Fruit fly (Drosophila melanogaster): ENCODE results near the gene Mettl14.
A peak's percentile ranks its signal among the peaks of the same experiment; 100 is the strongest.

Mettl14 gene

DNA sequence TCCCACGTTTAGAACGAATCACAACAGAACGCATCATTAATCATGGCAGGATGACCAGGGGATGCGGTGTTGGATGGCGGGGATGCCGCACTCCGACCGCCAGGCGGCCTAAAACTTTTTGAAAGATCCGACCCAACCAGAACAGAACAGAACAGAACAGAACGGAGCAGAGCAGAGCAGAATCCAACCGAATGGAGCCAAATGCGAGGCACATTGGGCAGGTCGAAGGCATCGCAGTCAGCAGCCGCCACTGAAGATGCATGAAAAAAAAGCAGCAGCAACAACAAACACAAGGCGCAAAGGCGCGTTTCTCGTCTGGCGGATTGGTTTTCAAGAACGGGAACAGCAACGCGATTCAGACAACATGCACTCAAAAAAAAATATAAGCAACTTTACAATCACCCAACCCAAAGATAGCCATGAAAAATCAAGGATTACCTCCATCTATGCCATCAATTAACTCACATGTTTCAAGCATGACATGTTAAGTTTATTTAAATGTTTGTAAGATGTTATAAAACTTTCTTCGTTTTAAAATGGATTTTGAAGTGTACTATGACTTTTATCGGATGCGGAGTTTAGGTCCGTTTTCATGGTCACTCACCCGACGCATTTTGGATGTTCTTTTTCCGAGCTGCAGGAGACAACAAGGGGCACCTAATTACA, 28.7 kb upstream of the Mettl14 start (continued):
- TF ChIP-seq CG5180 (GFP tag; optimal IDR thresholded peaks at IDR 0.05) (no peak), mirr (GFP tag; optimal IDR thresholded peaks at IDR 0.05) (no peak), CG3838 (GFP tag; optimal IDR thresholded peaks at IDR 0.05) (peak; percentile 21), CG10431 (GFP tag; optimal IDR thresholded peaks at IDR 0.05) (peak; percentile 7), NK7.1 (GFP tag; optimal IDR thresholded peaks at IDR 0.05) (no peak), Ada2b (GFP tag; IDR thresholded peaks at IDR 0.05) (no peak), Mrtf (GFP tag; IDR thresholded peaks at IDR 0.05) (no peak), ttk (GFP tag; IDR thresholded peaks at IDR 0.05) (0 out of 2 replicates have a peak, but pooled peaks have one; percentile 15), Camta (GFP tag; optimal IDR thresholded peaks at IDR 0.05) (peak; percentile 60), tna (GFP tag; IDR thresholded peaks at IDR 0.05; ENCODE audit: partially characterized antibody) (no peak), unc-4 (GFP tag; IDR thresholded peaks at IDR 0.05; ENCODE audit: partially characterized antibody) (no peak), wor (GFP tag; IDR thresholded peaks at IDR 0.05) (no peak; the same call in 1 of the 2 replicates), bigmax (GFP tag; optimal IDR thresholded peaks at IDR 0.05) (no peak), Dad (GFP tag; optimal IDR thresholded peaks at IDR 0.05) (peak; percentile 52), CG10543 (GFP tag; optimal IDR thresholded peaks at IDR 0.05) (no peak), CG12155 (GFP tag; optimal IDR thresholded peaks at IDR 0.05) (peak; percentile 48), amos (GFP tag; IDR thresholded peaks at IDR 0.05; ENCODE audit: partially characterized antibody) (no peak), Oaz (GFP tag; IDR thresholded peaks at IDR 0.05) (no peak), Ssrp (tag; optimal IDR thresholded peaks at IDR 0.05) (peak; percentile 75), CG12391 (tag; optimal IDR thresholded peaks at IDR 0.05) (peak; percentile 80), kay (GFP tag; optimal IDR thresholded peaks at IDR 0.05) (no peak), slp2 (GFP tag; optimal IDR thresholded peaks at IDR 0.05) (peak; percentile 35), CG11093 (GFP tag; IDR thresholded peaks at IDR 0.05) (no peak), CG31224 (GFP tag; IDR thresholded peaks at IDR 0.05) (no peak), CG17385 (GFP tag; optimal IDR thresholded peaks at IDR 0.05) (peak; percentile 44), grn (GFP tag; optimal IDR thresholded peaks at IDR 0.05) (peak; percentile 23), nerfin-1 (tag; optimal IDR thresholded peaks at IDR 0.05) (peak; percentile 59), CG6175 (GFP tag; IDR thresholded peaks at IDR 0.05) (no peak), lmd (GFP tag; IDR thresholded peaks at IDR 0.05) (peak; percentile 63), cg (GFP tag; optimal IDR thresholded peaks at IDR 0.05) (no peak), gcm2 (GFP tag; optimal IDR thresholded peaks at IDR 0.05) (no peak), CG7987 (GFP tag; optimal IDR thresholded peaks at IDR 0.05) (no peak), zen2 (GFP tag; IDR thresholded peaks at IDR 0.05; ENCODE audit: partially characterized antibody) (no peak), CG1832 (GFP tag; optimal IDR thresholded peaks at IDR 0.05) (no peak), CG32767 (GFP tag; IDR thresholded peaks at IDR 0.05) (no peak), kni (GFP tag; optimal IDR thresholded peaks at IDR 0.05) (no peak), da (GFP tag; optimal IDR thresholded peaks at IDR 0.05) (no peak), bbx (GFP tag; IDR thresholded peaks at IDR 0.05; ENCODE audit: partially characterized antibody) (no peak), CG18476 (GFP tag; optimal IDR thresholded peaks at IDR 0.05) (peak; percentile 50), D (optimal IDR thresholded peaks at IDR 0.05) (no peak), D (GFP tag; optimal IDR thresholded peaks at IDR 0.05) (peak; percentile 73), sens-2 (GFP tag; IDR thresholded peaks at IDR 0.05) (no peak), insv (GFP tag; optimal IDR thresholded peaks at IDR 0.05) (no peak), CG12942 (GFP tag; optimal IDR thresholded peaks at IDR 0.05) (peak; percentile 24), Chrac-16 (GFP tag; optimal IDR thresholded peaks at IDR 0.05) (peak; percentile 73), H2.0 (GFP tag; IDR thresholded peaks at IDR 0.05) (peak; percentile 35; the same call in 1 of the 2 replicates), CG8089 (GFP tag; optimal IDR thresholded peaks at IDR 0.05) (peak; percentile 50), az2 (GFP tag; optimal IDR thresholded peaks at IDR 0.05) (peak; percentile 72), CG17359 (tag; optimal IDR thresholded peaks at IDR 0.05) (peak; percentile 48), MESR4 (GFP tag; optimal IDR thresholded peaks at IDR 0.05) (no peak)
